2 worm cellular contexts compared by ENCODE assay signal in genomic region chrII:9069836-9070235, ce11.
A peak's percentile ranks its signal among the peaks of the same experiment; 100 is the strongest.
TF ChIP-seq lines count a peak whose summit lies in the region.

No protein-coding gene starts in this region.

TF ChIP-seq in whole organism, L4 larva, 104 proteins besides CTCF, POLR2A, EP300 and RAD21:
- no peak for TF ChIP-seq duxl-1 (tag; optimal IDR thresholded peaks at IDR 0.05; lab: Kevin White, UChicago; ENCODE audit: poor library complexity)
- TF ChIP-seq dmd-9 (GFP tag; IDR thresholded peaks at IDR 0.05; lab: Robert Waterston, UW), result 0 out of 2 replicates have a peak, but pooled peaks have one; percentile 5
- TF ChIP-seq unc-130 (GFP tag; optimal IDR thresholded peaks at IDR 0.05; lab: Kevin White, UChicago), result no peak
- TF ChIP-seq set-16 (GFP tag; IDR thresholded peaks at IDR 0.05; lab: Robert Waterston, UW), result peak; percentile 72
- no peak for TF ChIP-seq nhr-237 (tag; optimal IDR thresholded peaks at IDR 0.05; lab: Kevin White, UChicago)
- TF ChIP-seq lin-13 (GFP tag; optimal IDR thresholded peaks at IDR 0.05; lab: Kevin White, UChicago), result no peak
- TF ChIP-seq unc-62 (GFP tag; optimal IDR thresholded peaks at IDR 0.05 in 1 of 2; lab: Kevin White, UChicago), result peak in 1 of 2 experiments; percentile 6
- TF ChIP-seq unc-62 (tag; optimal IDR thresholded peaks at IDR 0.05; lab: Kevin White, UChicago), result no peak

TF ChIP-seq in whole organism, young adult, 124 proteins besides CTCF, POLR2A, EP300 and RAD21:
- TF ChIP-seq pbrm-1 (GFP tag; IDR thresholded peaks at IDR 0.05; lab: Robert Waterston, UW), result no peak
- TF ChIP-seq lag-1 (GFP tag; IDR thresholded peaks at IDR 0.05; lab: Robert Waterston, UW), result no peak
- TF ChIP-seq mcd-1 (GFP tag; IDR thresholded peaks at IDR 0.05; lab: Robert Waterston, UW), result 0 out of 2 replicates have a peak, but pooled peaks have one; percentile 23
- TF ChIP-seq zfh-2 (GFP tag; conservative IDR thresholded peaks at IDR 0.05; lab: Robert Waterston, UW), result peak; percentile 75
- 0 out of 2 replicates have a peak, but pooled peaks have one; percentile 19 for TF ChIP-seq madf-3 (GFP tag; IDR thresholded peaks at IDR 0.05; lab: Robert Waterston, UW)
- TF ChIP-seq sea-2 (GFP tag; IDR thresholded peaks at IDR 0.05; lab: Robert Waterston, UW), result no peak
- no peak for TF ChIP-seq die-1 (tag; optimal IDR thresholded peaks at IDR 0.05; lab: Kevin White, UChicago)
- no peak for TF ChIP-seq bed-2 (GFP tag; IDR thresholded peaks at IDR 0.05; lab: Robert Waterston, UW)
TF ChIP-seq in whole organism, young adult: peak in this region for 3.
